Fruit fly (Drosophila melanogaster) whole organism, prepupa: ENCODE results near the gene Wdr59.

Experiments
- CG10631 ChIP-seq: fragments of 200-800 bp; sonication (Bioruptor generic); optimal IDR thresholded peaks from 2 replicates; lab custom pipeline; 2016; ENCODE audit warnings: missing biosample characterization, missing genetic modification characterization
- CG10669 ChIP-seq: fragments of 200-800 bp; sonication (Bioruptor generic); optimal IDR thresholded peaks from 3 replicates; lab custom pipeline; 2018; ENCODE audit warnings: missing biosample characterization, mild to moderate bottlenecking, missing genetic modification characterization, moderate library complexity
- CG15336 ChIP-seq: fragments of 200-800 bp; sonication (Bioruptor generic); IDR thresholded peaks from 2 replicates; pipeline ENCODE4 v1.3.6; 2022; ENCODE audit warnings: missing biosample characterization, missing genetic modification characterization
- CG1621 ChIP-seq: fragments of 200-800 bp; sonication (Bioruptor generic); optimal IDR thresholded peaks from 3 replicates; lab custom pipeline; 2018; ENCODE audit warnings: missing biosample characterization, mild to moderate bottlenecking, missing genetic modification characterization
- CG6808 ChIP-seq: fragments of 200-800 bp; sonication (Bioruptor generic); optimal IDR thresholded peaks from 3 replicates; lab custom pipeline; 2017; ENCODE audit warnings: missing biosample characterization, missing genetic modification characterization, mild to moderate bottlenecking, moderate library complexity, missing genetic modification reagents
- CG6854 ChIP-seq: fragments of 200-800 bp; sonication (Bioruptor generic); optimal IDR thresholded peaks from 2 replicates; lab custom pipeline; 2017; ENCODE audit warnings: missing biosample characterization, mild to moderate bottlenecking, missing genetic modification characterization
- Smox ChIP-seq: fragments of 200-800 bp; sonication (Bioruptor generic); optimal IDR thresholded peaks from 3 replicates; lab custom pipeline; 2016; ENCODE audit warnings: missing biosample characterization, missing genetic modification characterization

dm6 chr2L:11085129-11085528 is 6.1 kb upstream of the Wdr59 start, which contains the start of gene AstCC:
- TF ChIP-seq CG1621 (tag; lab: Kevin White, UChicago): no peak
- TF ChIP-seq Smox: no peak
- TF ChIP-seq CG10669 (GFP tag; lab: Kevin White, UChicago): no peak
- TF ChIP-seq CG10631 (GFP tag; lab: Kevin White, UChicago): no peak
- TF ChIP-seq CG6808 (GFP tag; lab: Kevin White, UChicago): no peak
- no peak for TF ChIP-seq CG15336 (GFP tag; lab: Robert Waterston, UW)
- no peak for TF ChIP-seq CG6854 (GFP tag; lab: Kevin White, UChicago)
